Worm (Caenorhabditis elegans) whole organism, early embryonic: ENCODE results near the gene sor-1.

Experiments
- aly-1 ChIP-seq: sonication (generic microtip); optimal IDR thresholded peaks from 2 replicates; lab custom pipeline; 2016; ENCODE audit warnings: missing genetic modification characterization, missing compliant biosample characterization
- ama-1 ChIP-seq: fragments of 150-350 bp; optimal IDR thresholded peaks from 2 replicates; lab custom pipeline; 2014
- ceh-36 ChIP-seq: sonication (generic microtip); optimal IDR thresholded peaks from 2 replicates; lab custom pipeline; 2016; ENCODE audit warnings: missing genetic modification characterization, inconsistent platforms, missing compliant biosample characterization
- flt-1 ChIP-seq: fragments of 200-800 bp; sonication (Bioruptor generic); IDR thresholded peaks from 2 replicates; pipeline ENCODE4 v1.3.6; 2022; ENCODE audit warnings: missing genetic modification characterization, missing compliant biosample characterization
- hmg-4 ChIP-seq: fragments of 200-800 bp; sonication (Bioruptor generic); optimal IDR thresholded peaks from 2 replicates; lab custom pipeline; 2018; ENCODE audit warnings: mild to moderate bottlenecking, missing genetic modification characterization, missing compliant biosample characterization
- pes-1 ChIP-seq: fragments of 200-800 bp; sonication (Bioruptor generic); IDR thresholded peaks from 2 replicates; pipeline ENCODE4 v1.3.6; 2022; ENCODE audit warnings: missing genetic modification reagents, missing genetic modification characterization, missing compliant biosample characterization
- scrt-1 ChIP-seq: fragments of 200-800 bp; sonication (Bioruptor generic); IDR thresholded peaks from 2 replicates; pipeline ENCODE4 v1.3.6; 2022; ENCODE audit warnings: missing genetic modification characterization, missing compliant biosample characterization
- tbx-37 ChIP-seq: fragments of 200-800 bp; sonication (Bioruptor generic); conservative IDR thresholded peaks from 2 replicates; pipeline ENCODE4 v1.3.6; 2022; ENCODE audit warnings: missing genetic modification reagents, missing genetic modification characterization, missing compliant biosample characterization
- tra-4 ChIP-seq: sonication (generic microtip); optimal IDR thresholded peaks from 2 replicates; lab custom pipeline; 2017; ENCODE audit warnings: missing genetic modification characterization, missing compliant biosample characterization

DNA sequence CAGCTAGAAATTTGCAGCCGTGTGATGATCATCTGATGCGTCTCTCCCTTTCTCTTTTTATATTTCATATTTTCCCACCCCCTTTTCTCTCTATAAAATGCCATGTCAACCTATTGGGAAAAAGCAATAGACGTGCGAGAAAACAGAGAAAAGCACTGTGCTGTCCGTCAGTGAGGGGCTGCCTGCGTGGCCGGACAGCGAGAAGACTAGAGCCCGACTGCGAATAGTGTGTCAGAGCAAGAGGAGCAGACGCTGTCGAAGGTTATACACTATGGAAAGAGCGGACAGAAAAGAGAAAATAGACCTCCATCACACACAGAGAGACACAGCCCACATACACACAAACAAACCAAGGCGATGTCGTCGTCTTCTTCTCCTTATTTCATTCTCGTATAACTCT lies 7.1 kb downstream of the sor-1 start:
- no peak for TF ChIP-seq flt-1
- TF ChIP-seq ama-1 (lab: Kevin White, UChicago) = no peak
- TF ChIP-seq pes-1 (GFP tag; lab: Robert Waterston, UW) = no peak
- TF ChIP-seq tra-4 (tag; lab: Kevin White, UChicago) = no peak
- peak; percentile 83 for TF ChIP-seq hmg-4 (GFP tag; lab: Kevin White, UChicago)
- TF ChIP-seq ceh-36 (tag; lab: Kevin White, UChicago) = no peak
- no peak for TF ChIP-seq aly-1
- TF ChIP-seq scrt-1 (GFP tag; lab: Robert Waterston, UW) = no peak
- TF ChIP-seq tbx-37 (GFP tag; lab: Robert Waterston, UW) = no peak
